Fruit fly (Drosophila melanogaster): ENCODE results near the gene TfIIEalpha.

DNA sequence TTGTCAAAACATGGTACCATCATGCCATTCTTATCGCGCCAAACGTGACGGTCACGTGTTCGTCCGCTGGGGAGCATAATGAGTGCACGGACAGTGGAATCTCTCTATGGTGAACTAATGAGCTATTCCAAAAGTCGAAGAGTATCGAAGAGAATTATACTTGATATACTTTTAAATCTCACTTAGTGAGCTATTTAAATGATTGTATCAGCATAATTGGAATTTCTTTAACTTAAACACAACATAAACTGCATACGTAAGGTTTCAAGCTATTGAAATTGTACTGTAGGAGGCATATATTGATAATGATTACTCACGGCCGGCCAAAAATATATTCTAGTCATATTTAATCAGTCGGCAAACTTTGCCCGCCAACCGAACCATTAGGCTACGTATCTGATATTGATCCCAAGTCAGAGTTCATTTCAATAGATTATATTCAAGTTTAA lies 39.7 kb downstream of the TfIIEalpha start:
- TF ChIP-seq psq (GFP tag; optimal IDR thresholded peaks at IDR 0.05) (peak; percentile 5), h (GFP tag; optimal IDR thresholded peaks at IDR 0.05) (peak; percentile 50), br (GFP tag; optimal IDR thresholded peaks at IDR 0.05) (peak; percentile 27), rgr (GFP tag; optimal IDR thresholded peaks at IDR 0.05) (peak; percentile 39), Hr83 (GFP tag; optimal IDR thresholded peaks at IDR 0.05; ENCODE audit: poor library complexity, severe bottlenecking) (no peak), HLH106 (tag; optimal IDR thresholded peaks at IDR 0.05) (peak; percentile 45), Rel (GFP tag; optimal IDR thresholded peaks at IDR 0.05) (no peak), Rel (tag; optimal IDR thresholded peaks at IDR 0.05) (no peak), OdsH (GFP tag; optimal IDR thresholded peaks at IDR 0.05) (peak; percentile 33), GATAd (GFP tag; optimal IDR thresholded peaks at IDR 0.05) (no peak), pan (optimal IDR thresholded peaks at IDR 0.05) (no peak), tai (GFP tag; optimal IDR thresholded peaks at IDR 0.05) (no peak), usp (GFP tag; optimal IDR thresholded peaks at IDR 0.05) (no peak), Myc (optimal IDR thresholded peaks at IDR 0.05) (no peak), CrebA (GFP tag; optimal IDR thresholded peaks at IDR 0.05; ENCODE audit: borderline replicate concordance) (no peak)
